Fruit fly (Drosophila melanogaster) whole organism, prepupa: ENCODE results near the gene CG17906.

Source experiments
- Blimp-1 ChIP-seq: fragments of 200-800 bp; sonication (Bioruptor generic); optimal IDR thresholded peaks from 3 replicates; lab custom pipeline; 2017; ENCODE audit warnings: missing biosample characterization, missing genetic modification characterization, mild to moderate bottlenecking, moderate library complexity, missing genetic modification reagents
- CG11762 ChIP-seq: fragments of 200-800 bp; sonication (Bioruptor generic); optimal IDR thresholded peaks from 3 replicates; lab custom pipeline; 2016; ENCODE audit warnings: missing biosample characterization, missing genetic modification characterization; ENCODE audit not compliant: insufficient read depth
- CG11902 ChIP-seq: fragments of 200-800 bp; sonication (Bioruptor generic); optimal IDR thresholded peaks from 3 replicates; lab custom pipeline; 2016; ENCODE audit warnings: missing biosample characterization, missing genetic modification characterization
- CG15336 ChIP-seq: fragments of 200-800 bp; sonication (Bioruptor generic); IDR thresholded peaks from 2 replicates; pipeline ENCODE4 v1.3.6; 2022; ENCODE audit warnings: missing biosample characterization, missing genetic modification characterization
- CG3032 ChIP-seq: fragments of 200-800 bp; optimal IDR thresholded peaks from 2 replicates; lab custom pipeline; 2019; ENCODE audit warnings: missing biosample characterization, mild to moderate bottlenecking, missing genetic modification characterization, moderate library complexity
- CG34406 ChIP-seq: fragments of 200-800 bp; sonication (Bioruptor generic); optimal IDR thresholded peaks from 3 replicates; lab custom pipeline; 2016; ENCODE audit warnings: missing biosample characterization, missing genetic modification characterization
- CG3919 ChIP-seq: fragments of 200-800 bp; sonication (Bioruptor generic); optimal IDR thresholded peaks from 3 replicates; lab custom pipeline; 2016; ENCODE audit warnings: missing biosample characterization, missing genetic modification characterization
- CG6163 ChIP-seq: fragments of 200-800 bp; sonication (Bioruptor generic); IDR thresholded peaks from 3 replicates; pipeline ENCODE4 v1.3.6; 2022; ENCODE audit warnings: missing biosample characterization, missing genetic modification characterization
- CG6276 ChIP-seq: fragments of 200-800 bp; sonication (Bioruptor generic); optimal IDR thresholded peaks from 2 replicates; lab custom pipeline; 2017; ENCODE audit warnings: missing biosample characterization, mild to moderate bottlenecking, missing genetic modification characterization
- CG6792 ChIP-seq: fragments of 200-800 bp; sonication (Bioruptor generic); optimal IDR thresholded peaks from 3 replicates; lab custom pipeline; 2016; ENCODE audit warnings: missing biosample characterization, missing genetic modification characterization
- CG6854 ChIP-seq: fragments of 200-800 bp; sonication (Bioruptor generic); optimal IDR thresholded peaks from 2 replicates; lab custom pipeline; 2017; ENCODE audit warnings: missing biosample characterization, mild to moderate bottlenecking, missing genetic modification characterization
- CG8119 ChIP-seq: fragments of 200-800 bp; sonication (Bioruptor generic); IDR thresholded peaks from 3 replicates; pipeline ENCODE4 v1.3.6; 2022; ENCODE audit warnings: missing biosample characterization, missing genetic modification characterization
- CG8319 ChIP-seq: fragments of 200-800 bp; sonication (Bioruptor generic); optimal IDR thresholded peaks from 3 replicates; lab custom pipeline; 2016; ENCODE audit warnings: missing biosample characterization, missing genetic modification characterization
- CG8632 ChIP-seq: fragments of 200-800 bp; sonication (Bioruptor generic); optimal IDR thresholded peaks from 3 replicates; lab custom pipeline; 2016; ENCODE audit warnings: missing biosample characterization, missing genetic modification characterization
- CG9139 ChIP-seq: fragments of 200-800 bp; sonication (Bioruptor generic); optimal IDR thresholded peaks from 3 replicates; lab custom pipeline; 2017; ENCODE audit warnings: missing biosample characterization, mild to moderate bottlenecking, missing genetic modification characterization
- Eip78C ChIP-seq: fragments of 200-800 bp; sonication (Bioruptor generic); peaks from one replicate; lab custom pipeline; 2016; ENCODE audit warnings: missing biosample characterization, missing genetic modification characterization
- Eip93F ChIP-seq: fragments of 200-800 bp; sonication (Bioruptor generic); optimal IDR thresholded peaks from 2 replicates; lab custom pipeline; 2016; ENCODE audit warnings: missing biosample characterization, mild to moderate bottlenecking, missing genetic modification characterization
- Ets21C ChIP-seq: fragments of 200-800 bp; sonication (Bioruptor generic); optimal IDR thresholded peaks from 3 replicates; lab custom pipeline; 2016; ENCODE audit warnings: missing biosample characterization, missing genetic modification characterization
- Ets96B ChIP-seq: fragments of 200-800 bp; optimal IDR thresholded peaks from 2 replicates; lab custom pipeline; 2019; ENCODE audit warnings: missing biosample characterization, mild to moderate bottlenecking, missing genetic modification characterization, moderate library complexity
- Gug ChIP-seq: fragments of 200-800 bp; sonication (Bioruptor generic); IDR thresholded peaks from 2 replicates; pipeline ENCODE4 v1.3.6; 2022; ENCODE audit warnings: missing biosample characterization, missing genetic modification characterization
- Hr39 ChIP-seq: fragments of 200-800 bp; sonication (Bioruptor generic); optimal IDR thresholded peaks from 2 replicates; lab custom pipeline; 2016; ENCODE audit warnings: missing biosample characterization, missing genetic modification characterization
- Hr4 ChIP-seq: fragments of 200-800 bp; sonication (Bioruptor generic); optimal IDR thresholded peaks from 3 replicates; lab custom pipeline; 2016; ENCODE audit warnings: missing biosample characterization, missing genetic modification characterization
- Lpt ChIP-seq: fragments of 200-800 bp; sonication (Bioruptor generic); optimal IDR thresholded peaks from 3 replicates; lab custom pipeline; 2016; ENCODE audit warnings: missing biosample characterization, missing genetic modification characterization
- Met ChIP-seq: fragments of 200-800 bp; sonication (Bioruptor generic); optimal IDR thresholded peaks from 3 replicates; lab custom pipeline; 2016; ENCODE audit warnings: missing biosample characterization, missing genetic modification characterization
- Smox ChIP-seq: fragments of 200-800 bp; sonication (Bioruptor generic); optimal IDR thresholded peaks from 3 replicates; lab custom pipeline; 2016; ENCODE audit warnings: missing biosample characterization, missing genetic modification characterization
- Sox14 ChIP-seq: fragments of 200-800 bp; sonication (Bioruptor generic); optimal IDR thresholded peaks from 3 replicates; lab custom pipeline; 2016; ENCODE audit warnings: missing biosample characterization, missing genetic modification characterization
- Sox15 ChIP-seq: fragments of 200-800 bp; sonication (Bioruptor generic); optimal IDR thresholded peaks from 3 replicates; lab custom pipeline; 2016; ENCODE audit warnings: missing biosample characterization, missing genetic modification characterization
- achi ChIP-seq: fragments of 200-800 bp; sonication (Bioruptor generic); optimal IDR thresholded peaks from 3 replicates; lab custom pipeline; 2016; ENCODE audit warnings: missing biosample characterization, missing genetic modification characterization
- acj6 ChIP-seq: fragments of 200-800 bp; sonication (Bioruptor generic); optimal IDR thresholded peaks from 3 replicates; lab custom pipeline; 2016; ENCODE audit warnings: missing biosample characterization, missing genetic modification characterization
- cyc ChIP-seq: fragments of 200-800 bp; sonication (Bioruptor generic); optimal IDR thresholded peaks from 3 replicates; lab custom pipeline; 2016; ENCODE audit warnings: missing biosample characterization, missing genetic modification characterization
- dac ChIP-seq: fragments of 200-800 bp; sonication (Bioruptor generic); optimal IDR thresholded peaks from 2 replicates; lab custom pipeline; 2017; ENCODE audit warnings: missing biosample characterization, mild to moderate bottlenecking, missing genetic modification characterization
- esn ChIP-seq: fragments of 200-800 bp; sonication (Bioruptor generic); optimal IDR thresholded peaks from 2 replicates; lab custom pipeline; 2016; ENCODE audit warnings: missing biosample characterization, mild to moderate bottlenecking, missing genetic modification characterization, moderate library complexity
- fd85E ChIP-seq: fragments of 200-800 bp; sonication (Bioruptor generic); optimal IDR thresholded peaks from 3 replicates; lab custom pipeline; 2016; ENCODE audit warnings: missing biosample characterization, missing genetic modification characterization
- net ChIP-seq: fragments of 200-800 bp; sonication (Bioruptor generic); optimal IDR thresholded peaks from 3 replicates; lab custom pipeline; 2016; ENCODE audit warnings: missing biosample characterization, missing genetic modification characterization
- pdm3 ChIP-seq: fragments of 200-800 bp; sonication (Bioruptor generic); optimal IDR thresholded peaks from 3 replicates; lab custom pipeline; 2016; ENCODE audit warnings: missing biosample characterization, missing genetic modification characterization
- salr ChIP-seq, 2 experiments: fragments of 200-800 bp; sonication (Bioruptor generic); optimal IDR thresholded peaks; 3 replicates each; lab custom pipeline; 2016 to 2018; ENCODE audit warnings: missing biosample characterization in 2 of 2, missing genetic modification characterization in 2 of 2, mild to moderate bottlenecking in 1 of 2
- spab ChIP-seq: fragments of 200-800 bp; sonication (Bioruptor generic); optimal IDR thresholded peaks from 2 replicates; lab custom pipeline; 2017; ENCODE audit warnings: missing biosample characterization, mild to moderate bottlenecking, missing genetic modification characterization, missing genetic modification reagents
- ss ChIP-seq, 2 experiments: fragments of 200-800 bp; sonication (Bioruptor generic); optimal IDR thresholded peaks; 2 replicates in 1 of 2; 3 replicates in 1 of 2; lab custom pipeline; 2017 to 2018; ENCODE audit warnings: mild to moderate bottlenecking in 2 of 2, missing biosample characterization in 2 of 2, missing genetic modification characterization in 2 of 2, moderate library complexity in 1 of 2
- svp ChIP-seq: fragments of 200-800 bp; sonication (Bioruptor generic); peaks from one replicate; lab custom pipeline; 2016; ENCODE audit warnings: missing biosample characterization, missing genetic modification characterization
- vri ChIP-seq: fragments of 200-800 bp; sonication (Bioruptor generic); optimal IDR thresholded peaks from 3 replicates; lab custom pipeline; 2016; ENCODE audit warnings: missing biosample characterization, mild to moderate bottlenecking, missing genetic modification characterization

Gene CG17906

dm6 chr2L:8993650-8994441 is at the start of gene CG17906:
Gene CG17906 (plus strand): TSS chr2L:8994391.
- no peak for TF ChIP-seq CG3919 (GFP tag; lab: Kevin White, UChicago)
- TF ChIP-seq fd85E (GFP tag; lab: Kevin White, UChicago), result no peak
- no peak for TF ChIP-seq vri
- TF ChIP-seq acj6 (GFP tag; lab: Kevin White, UChicago), result no peak
- no peak for TF ChIP-seq CG9139 (GFP tag; lab: Kevin White, UChicago)
- no peak for TF ChIP-seq CG11902 (GFP tag; lab: Kevin White, UChicago)
- TF ChIP-seq salr (GFP tag; optimal IDR thresholded peaks at IDR 0.05; lab: Kevin White, UChicago), result no peak
- no peak for TF ChIP-seq ss (GFP tag; optimal IDR thresholded peaks at IDR 0.05; lab: Kevin White, UChicago)
- no peak for TF ChIP-seq CG15336 (GFP tag; lab: Robert Waterston, UW)
- TF ChIP-seq CG3032 (tag; lab: Kevin White, UChicago), result no peak
- TF ChIP-seq net (GFP tag; lab: Kevin White, UChicago), result no peak
- TF ChIP-seq Hr39 (GFP tag; lab: Kevin White, UChicago), result no peak
- no peak for TF ChIP-seq CG6163 (GFP tag; lab: Robert Waterston, UW)
- no peak for TF ChIP-seq achi
- no peak for TF ChIP-seq CG6276 (GFP tag; lab: Kevin White, UChicago)

dm6 chr2L:8946718-8947316 is 47.4 kb upstream of the CG17906 start, which contains the start of gene CG46397:
Gene CG46397 (plus strand): TSS chr2L:8947266.
- peak; percentile 18 for TF ChIP-seq svp (GFP tag; lab: Kevin White, UChicago)
- no peak for TF ChIP-seq acj6 (GFP tag; lab: Kevin White, UChicago)
- TF ChIP-seq CG6163 (GFP tag; lab: Robert Waterston, UW), result no peak
- no peak for TF ChIP-seq CG11762
- TF ChIP-seq vri, result peak; percentile 89
- TF ChIP-seq dac (GFP tag; lab: Kevin White, UChicago), result no peak
- TF ChIP-seq Gug (GFP tag; lab: Robert Waterston, UW), result no peak
- no peak for TF ChIP-seq Lpt (GFP tag; lab: Kevin White, UChicago)

dm6 chr2L:8947989-8948388 is 46.2 kb upstream of the CG17906 start:
- TF ChIP-seq pdm3 (GFP tag; lab: Kevin White, UChicago) (no peak), vri (no peak), Eip78C (GFP tag; lab: Kevin White, UChicago) (peak; percentile 32), CG8319 (no peak)

dm6 chr2L:8948650-8949049 is 45.5 kb upstream of the CG17906 start:
- TF ChIP-seq Sox14 (GFP tag; lab: Kevin White, UChicago) (peak; percentile 10), Blimp-1 (GFP tag; lab: Kevin White, UChicago) (no peak), vri (peak; percentile 26), svp (GFP tag; lab: Kevin White, UChicago) (peak; percentile 68)

dm6 chr2L:8949919-8950722 is 44.1 kb upstream of the CG17906 start:
- TF ChIP-seq esn (GFP tag; lab: Kevin White, UChicago) (peak; percentile 86), CG6854 (peak; percentile 78), spab (GFP tag; lab: Kevin White, UChicago) (peak; percentile 65), CG34406 (GFP tag; lab: Kevin White, UChicago) (peak; percentile 72), CG8119 (GFP tag; lab: Robert Waterston, UW) (no peak), Sox15 (GFP tag; lab: Kevin White, UChicago) (peak; percentile 50), CG3032 (tag; lab: Kevin White, UChicago) (peak; percentile 64), ss (GFP tag; optimal IDR thresholded peaks at IDR 0.05; lab: Kevin White, UChicago) (peak; percentile 50 to 58), dac (GFP tag; lab: Kevin White, UChicago) (no peak), cyc (GFP tag; lab: Kevin White, UChicago) (peak; percentile 74), Eip78C (GFP tag; lab: Kevin White, UChicago) (peak; percentile 84), Hr4 (GFP tag; lab: Kevin White, UChicago) (peak; percentile 30), CG6276 (GFP tag; lab: Kevin White, UChicago) (no peak), Met (GFP tag; lab: Kevin White, UChicago) (peak; percentile 86), CG6792 (GFP tag; lab: Kevin White, UChicago) (peak; percentile 67), CG15336 (GFP tag; lab: Robert Waterston, UW) (peak; percentile 18; the same call in 1 of the 2 replicates), CG8632 (GFP tag; lab: Kevin White, UChicago) (peak; percentile 38), Ets21C (GFP tag; lab: Kevin White, UChicago) (peak; percentile 64), Eip93F (GFP tag; lab: Kevin White, UChicago) (peak; percentile 75), Smox (GFP tag; lab: Kevin White, UChicago) (peak; percentile 67), Ets96B (tag; lab: Kevin White, UChicago) (peak; percentile 48)
